Fruit fly (Drosophila melanogaster) Kc167 (cell line): ENCODE results near the gene AGO2.

ENCODE experiments used
- Myc ChIP-seq: fragments of >200 bp; optimal IDR thresholded peaks from 2 replicates; lab custom pipeline; 2017; ENCODE audit warnings: missing external identifiers
- Sin3A ChIP-seq: fragments of >200 bp; optimal IDR thresholded peaks from 2 replicates; lab custom pipeline; 2018; ENCODE audit warnings: missing external identifiers
- h ChIP-seq: fragments of >200 bp; optimal IDR thresholded peaks from 3 replicates; lab custom pipeline; 2018; ENCODE audit warnings: missing external identifiers
- insv ChIP-seq: fragments of >200 bp; optimal IDR thresholded peaks from 3 replicates; lab custom pipeline; 2018; ENCODE audit warnings: missing external identifiers
- psq ChIP-seq: fragments of >200 bp; optimal IDR thresholded peaks from 2 replicates; lab custom pipeline; 2017; ENCODE audit warnings: missing external identifiers
- ttk ChIP-seq: sonication (Bioruptor generic); optimal IDR thresholded peaks from 2 replicates; lab custom pipeline; 2017; ENCODE audit warnings: missing external identifiers

Gene AGO2

dm6 chr3L:15536550-15536949, 17.4 kb upstream of the AGO2 start:
- TF ChIP-seq Myc (lab: Kevin White, UChicago): no peak
- TF ChIP-seq psq: no peak
- TF ChIP-seq h (lab: Kevin White, UChicago): no peak
- TF ChIP-seq insv: no peak
- TF ChIP-seq ttk (lab: Kevin White, UChicago): no peak
- TF ChIP-seq Sin3A: no peak

DNA sequence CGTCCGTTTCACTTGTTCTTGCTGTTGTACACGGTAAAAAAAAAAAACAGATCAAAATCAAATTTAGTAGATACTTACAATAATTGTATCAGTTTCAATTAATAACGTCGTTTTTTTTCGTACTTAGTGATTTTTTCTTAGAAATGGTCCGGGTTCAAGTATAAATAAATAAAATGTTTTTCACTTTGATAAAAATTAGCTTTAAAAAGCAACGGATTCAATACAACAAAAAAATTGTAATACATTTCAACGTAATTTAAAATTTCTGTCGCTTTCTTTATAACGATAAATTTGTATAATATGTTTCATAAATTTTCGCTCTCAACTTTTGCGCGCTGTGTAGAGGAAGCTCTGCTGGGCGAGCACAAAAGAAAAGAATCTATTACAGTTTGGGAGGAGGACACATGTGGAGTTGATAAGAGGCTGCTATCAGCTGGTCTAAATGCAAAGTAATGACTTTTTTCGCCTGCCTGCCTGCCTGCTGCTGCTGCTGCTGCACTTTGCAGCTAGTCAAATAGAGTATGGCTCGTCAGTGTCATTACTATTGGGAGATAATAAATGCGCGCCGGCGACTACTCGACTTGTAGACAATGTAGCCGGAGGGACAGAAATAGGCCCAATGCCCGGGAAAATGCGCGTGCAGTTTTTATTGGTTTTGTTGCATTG, 15.9 kb upstream of the AGO2 start:
- TF ChIP-seq h (lab: Kevin White, UChicago): no peak
- TF ChIP-seq Sin3A: no peak
- no peak for TF ChIP-seq Myc (lab: Kevin White, UChicago)
- no peak for TF ChIP-seq psq
- no peak for TF ChIP-seq ttk (lab: Kevin White, UChicago)
- TF ChIP-seq insv: no peak

- no peak for TF ChIP-seq insv
Measured at dm6 chr3L:15538582-15539490, 15.1 kb upstream of the AGO2 start.

DNA sequence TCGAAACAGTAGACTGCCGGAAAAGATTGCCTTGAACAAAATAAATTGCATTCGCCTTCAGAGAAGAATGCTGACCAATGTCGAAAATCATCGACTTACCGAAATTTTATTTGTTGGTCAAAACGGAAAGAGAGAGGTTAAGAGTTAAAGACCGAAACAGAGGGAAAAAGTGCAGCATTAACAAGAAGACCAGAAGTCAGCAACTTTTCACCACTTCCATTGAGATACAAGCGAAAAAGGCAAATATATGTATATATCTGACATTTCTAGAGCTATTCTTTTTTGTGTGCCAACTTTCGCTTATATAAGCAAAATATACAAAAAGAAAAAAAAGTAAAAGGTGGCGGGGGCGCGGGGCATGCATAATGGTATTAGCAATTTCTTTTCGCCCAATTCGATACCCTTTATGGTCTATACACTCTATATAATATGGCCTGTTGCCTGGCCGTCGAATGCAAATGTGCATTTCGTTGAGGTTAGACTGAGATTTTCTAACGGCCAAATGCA, 14.0 kb upstream of the AGO2 start:
- no peak for TF ChIP-seq h (lab: Kevin White, UChicago)
- TF ChIP-seq psq: no peak
- no peak for TF ChIP-seq insv
- TF ChIP-seq Myc (lab: Kevin White, UChicago): no peak
- TF ChIP-seq Sin3A: no peak
- no peak for TF ChIP-seq ttk (lab: Kevin White, UChicago)

DNA sequence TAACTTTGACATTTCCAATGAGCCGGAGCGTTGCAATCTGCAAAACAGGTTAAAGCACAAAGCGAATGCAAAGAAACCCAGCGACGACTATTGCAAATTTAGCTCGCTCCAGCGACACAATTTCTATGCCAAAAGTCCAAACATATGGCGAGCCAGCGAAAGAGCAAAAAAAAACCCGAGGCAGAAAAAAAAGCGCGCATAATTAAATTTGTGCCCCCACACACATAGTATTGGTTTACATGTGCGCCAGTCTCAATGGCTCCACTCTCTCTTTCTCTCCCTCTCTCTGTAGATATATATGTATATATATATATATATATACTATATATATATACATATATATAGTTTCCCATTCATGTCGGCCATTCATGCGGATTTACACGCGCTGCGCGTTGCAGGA, 13.2 kb upstream of the AGO2 start:
- TF ChIP-seq h (lab: Kevin White, UChicago): no peak
- TF ChIP-seq Myc (lab: Kevin White, UChicago): no peak
- TF ChIP-seq ttk (lab: Kevin White, UChicago): no peak
- TF ChIP-seq insv: no peak
- no peak for TF ChIP-seq Sin3A
- TF ChIP-seq psq: no peak

dm6 chr3L:15541281-15541680, 12.6 kb upstream of the AGO2 start:
- TF ChIP-seq psq (no peak), insv (no peak), Sin3A (no peak), h (lab: Kevin White, UChicago) (no peak), Myc (lab: Kevin White, UChicago) (no peak), ttk (lab: Kevin White, UChicago) (no peak)

- TF ChIP-seq Myc (lab: Kevin White, UChicago) (no peak), psq (no peak), h (lab: Kevin White, UChicago) (no peak), ttk (lab: Kevin White, UChicago) (no peak), Sin3A (no peak), insv (no peak)
Measured at dm6 chr3L:15543049-15543448, 10.9 kb upstream of the AGO2 start.

dm6 chr3L:15543467-15543866, 10.4 kb upstream of the AGO2 start:
- TF ChIP-seq h (lab: Kevin White, UChicago): no peak
- no peak for TF ChIP-seq Myc (lab: Kevin White, UChicago)
- no peak for TF ChIP-seq Sin3A
- no peak for TF ChIP-seq ttk (lab: Kevin White, UChicago)

- TF ChIP-seq insv (no peak), Myc (lab: Kevin White, UChicago) (no peak), Sin3A (no peak)
Measured at dm6 chr3L:15544455-15545415, 9.2 kb upstream of the AGO2 start.

DNA sequence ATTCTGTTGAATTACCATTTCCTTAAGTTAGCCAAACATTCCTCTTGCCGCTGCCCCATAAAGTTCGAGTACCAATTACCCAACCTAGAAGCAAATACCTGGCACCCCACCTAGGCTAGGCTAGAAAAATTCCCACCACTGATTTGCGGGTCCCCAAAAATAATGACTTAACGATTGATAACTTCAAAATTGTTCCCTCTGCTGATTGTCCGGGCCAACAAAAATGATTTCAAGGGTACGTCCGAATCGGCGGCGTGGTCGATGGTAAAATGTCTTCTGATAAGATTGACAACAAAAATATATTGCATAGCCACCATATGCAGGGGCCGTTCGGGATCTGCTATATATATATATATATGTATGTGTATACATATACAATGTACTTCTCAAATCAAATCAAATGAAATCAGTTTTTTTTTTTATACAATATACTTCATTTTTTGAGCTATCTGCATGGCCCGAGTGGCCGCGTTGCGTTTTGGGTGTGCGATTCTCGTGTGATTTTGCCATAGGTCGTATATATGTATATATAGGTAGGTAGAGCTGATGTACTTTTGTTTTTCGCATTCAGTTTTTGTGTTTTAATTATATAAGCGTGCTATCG, 6.6 kb upstream of the AGO2 start:
- no peak for TF ChIP-seq insv
- no peak for TF ChIP-seq ttk (lab: Kevin White, UChicago)
- no peak for TF ChIP-seq Sin3A
- TF ChIP-seq psq: no peak
- TF ChIP-seq Myc (lab: Kevin White, UChicago): no peak
- no peak for TF ChIP-seq h (lab: Kevin White, UChicago)

- TF ChIP-seq ttk (lab: Kevin White, UChicago) (no peak), psq (no peak), Myc (lab: Kevin White, UChicago) (no peak), Sin3A (no peak), insv (no peak)
Measured at dm6 chr3L:15548843-15549242, 5.1 kb upstream of the AGO2 start.

- TF ChIP-seq ttk (lab: Kevin White, UChicago) (no peak), insv (no peak), psq (no peak), Myc (lab: Kevin White, UChicago) (no peak), Sin3A (no peak), h (lab: Kevin White, UChicago) (no peak)
Measured at dm6 chr3L:15562727-15563057, 8.8 kb downstream of the AGO2 start.
